Worm (Caenorhabditis elegans): ENCODE results near the gene mml-1.

Gene mml-1

DNA sequence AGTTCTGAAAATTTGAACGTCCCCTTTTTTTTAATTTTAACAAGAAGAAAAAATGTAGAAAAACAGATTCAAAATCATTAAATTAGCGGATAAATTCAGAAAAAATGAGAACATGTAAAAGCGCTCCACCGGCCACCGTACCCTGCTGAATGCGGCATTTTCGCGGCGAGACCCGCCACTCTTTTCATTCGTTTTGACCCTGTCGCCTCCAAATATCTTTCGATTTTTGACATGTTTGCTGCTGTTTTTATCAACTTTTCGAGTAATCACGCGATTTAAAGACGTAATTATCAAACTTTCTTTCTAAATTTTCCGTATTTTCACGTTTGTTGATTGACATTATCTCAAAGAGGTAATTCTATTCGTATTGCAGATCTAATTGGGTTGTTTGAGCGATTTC, 38.3 kb downstream of the mml-1 start, which contains the start of gene gsp-2:
Gene gsp-2, plus strand, starts transcription at position 374 of the 400 bp plus-strand sequence.
- TF ChIP-seq ama-1 (optimal IDR thresholded peaks at IDR 0.05) (no peak), ama-1 (GFP tag; optimal IDR thresholded peaks at IDR 0.05) (no peak), sea-2 (GFP tag; IDR thresholded peaks at IDR 0.05) (no peak), him-1 (tag; optimal IDR thresholded peaks at IDR 0.05) (no peak), F55B11.4 (tag; optimal IDR thresholded peaks at IDR 0.05; ENCODE audit: borderline replicate concordance, insufficient read depth) (no peak), egl-18 (GFP tag; IDR thresholded peaks at IDR 0.05) (no peak), bed-1 (GFP tag; IDR thresholded peaks at IDR 0.05) (no peak), ztf-18 (tag; optimal IDR thresholded peaks at IDR 0.05) (peak; percentile 47), dpff-1 (tag; optimal IDR thresholded peaks at IDR 0.05) (no peak), ceh-91 (GFP tag; IDR thresholded peaks at IDR 0.05) (peak; percentile 36; the same call in 1 of the 2 replicates), egrh-3 (GFP tag; IDR thresholded peaks at IDR 0.05) (peak; percentile 60; the same call in 1 of the 2 replicates), unc-62 (GFP tag; optimal IDR thresholded peaks at IDR 0.05) (no peak), tlf-1 (GFP tag; optimal IDR thresholded peaks at IDR 0.05) (peak; percentile 5), tbx-9 (tag; optimal IDR thresholded peaks at IDR 0.05; ENCODE audit: borderline replicate concordance) (no peak), nfya-2 (GFP tag; IDR thresholded peaks at IDR 0.05) (no peak), Y79H2A.3 (GFP tag; conservative IDR thresholded peaks at IDR 0.05) (no peak), mxl-1 (tag; optimal IDR thresholded peaks at IDR 0.05) (no peak), hmg-1.2 (GFP tag; IDR thresholded peaks at IDR 0.05) (peak; percentile 47; the same call in 1 of the 2 replicates), fkh-3 (tag; optimal IDR thresholded peaks at IDR 0.05) (no peak), ets-4 (GFP tag; optimal IDR thresholded peaks at IDR 0.05) (no peak), nhr-120 (GFP tag; IDR thresholded peaks at IDR 0.05) (no peak), lag-1 (GFP tag; IDR thresholded peaks at IDR 0.05) (no peak), rcor-1 (GFP tag; IDR thresholded peaks at IDR 0.05) (no peak), aptf-3 (GFP tag; IDR thresholded peaks at IDR 0.05) (no peak), atf-7 (tag; optimal IDR thresholded peaks at IDR 0.05) (peak; percentile 51), attf-5 (GFP tag; optimal IDR thresholded peaks at IDR 0.05) (peak; percentile 73), egl-44 (GFP tag; IDR thresholded peaks at IDR 0.05) (no peak), T07F8.4 (tag; optimal IDR thresholded peaks at IDR 0.05) (no peak), mel-28 (tag; optimal IDR thresholded peaks at IDR 0.05; ENCODE audit: borderline replicate concordance) (no peak), nfya-1 (tag; optimal IDR thresholded peaks at IDR 0.05; ENCODE audit: borderline replicate concordance, insufficient read depth) (no peak), ztf-3 (GFP tag; optimal IDR thresholded peaks at IDR 0.05) (no peak), rpc-1 (optimal IDR thresholded peaks at IDR 0.05) (no peak), rpc-1 (tag; optimal IDR thresholded peaks at IDR 0.05) (no peak), snpc-4 (GFP tag; optimal IDR thresholded peaks at IDR 0.05) (no peak), snpc-4 (tag; optimal IDR thresholded peaks at IDR 0.05) (peak in 3 of 4 experiments; percentile 10 to 45 (median 35)), let-607 (tag; optimal IDR thresholded peaks at IDR 0.05) (peak; percentile 59 to 76), F37B4.10 (GFP tag; IDR thresholded peaks at IDR 0.05) (no peak), nhr-90 (tag; optimal IDR thresholded peaks at IDR 0.05) (peak; percentile 25), C17E4.6 (GFP tag; IDR thresholded peaks at IDR 0.05) (no peak), K12H6.12 (tag; optimal IDR thresholded peaks at IDR 0.05) (no peak), Y67H2A.10 (GFP tag; conservative IDR thresholded peaks at IDR 0.05) (peak; percentile 34; the same call in 1 of the 2 replicates), zfh-2 (GFP tag; conservative IDR thresholded peaks at IDR 0.05) (peak; percentile 61; the same call in 1 of the 2 replicates), hlh-26 (GFP tag; conservative IDR thresholded peaks at IDR 0.05) (no peak), C06A6.2 (GFP tag; conservative IDR thresholded peaks at IDR 0.05) (no peak), snpc-1.1 (tag; optimal IDR thresholded peaks at IDR 0.05; ENCODE audit: insufficient read depth) (peak; percentile 27), somi-1 (GFP tag; optimal IDR thresholded peaks at IDR 0.05) (no peak), nfyb-1 (GFP tag; IDR thresholded peaks at IDR 0.05) (peak; percentile 63; the same call in 1 of the 2 replicates), madf-10 (tag; optimal IDR thresholded peaks at IDR 0.05) (no peak), mes-4 (tag; optimal IDR thresholded peaks at IDR 0.05) (no peak), F22D6.2 (tag; optimal IDR thresholded peaks at IDR 0.05) (no peak)
